Fruit fly (Drosophila melanogaster) whole organism, embryonic: ENCODE results near the gene Crz.
A peak's percentile ranks its signal among the peaks of the same experiment; 100 is the strongest.

Source experiments
- CG10274 ChIP-seq: fragments of 200-800 bp; sonication (Bioruptor generic); optimal IDR thresholded peaks from 3 replicates; lab custom pipeline; 2017; ENCODE audit warnings: missing biosample characterization, mild to moderate bottlenecking, missing genetic modification characterization
- CG10979 ChIP-seq: fragments of 200-800 bp; sonication (Bioruptor generic); optimal IDR thresholded peaks from 2 replicates; lab custom pipeline; 2018; ENCODE audit warnings: missing biosample characterization, mild to moderate bottlenecking, missing genetic modification characterization, moderate library complexity
- CG11504 ChIP-seq: fragments of 200-800 bp; sonication (Bioruptor generic); optimal IDR thresholded peaks from 3 replicates; lab custom pipeline; 2019; ENCODE audit warnings: missing biosample characterization, mild to moderate bottlenecking, missing genetic modification characterization, moderate library complexity
- CG13424 ChIP-seq: fragments of 200-800 bp; sonication (Bioruptor generic); optimal IDR thresholded peaks from 2 replicates; lab custom pipeline; 2019; ENCODE audit warnings: missing biosample characterization, mild to moderate bottlenecking, missing genetic modification characterization, moderate library complexity
- CG15479 ChIP-seq: fragments of 200-800 bp; sonication (Bioruptor generic); optimal IDR thresholded peaks from 3 replicates; lab custom pipeline; 2019; ENCODE audit warnings: missing biosample characterization, mild to moderate bottlenecking, missing genetic modification characterization, moderate library complexity
- CG1602 ChIP-seq: fragments of 200-800 bp; sonication (Bioruptor generic); optimal IDR thresholded peaks from 3 replicates; lab custom pipeline; 2016; ENCODE audit warnings: missing biosample characterization, missing genetic modification characterization
- CG16813 ChIP-seq: fragments of 200-800 bp; sonication (Bioruptor generic); IDR thresholded peaks from 3 replicates; pipeline ENCODE4 v1.3.6; 2022; ENCODE audit warnings: missing biosample characterization, missing genetic modification characterization; ENCODE audit not compliant: partially characterized antibody
- CG17385 ChIP-seq: fragments of 200-800 bp; sonication (Bioruptor generic); optimal IDR thresholded peaks from 3 replicates; lab custom pipeline; 2018; ENCODE audit warnings: missing biosample characterization, mild to moderate bottlenecking, missing genetic modification characterization
- CG1792 ChIP-seq: fragments of 200-800 bp; sonication (Bioruptor generic); optimal IDR thresholded peaks from 2 replicates; lab custom pipeline; 2016; ENCODE audit warnings: missing biosample characterization, missing genetic modification characterization
- CG18262 ChIP-seq: fragments of 200-800 bp; optimal IDR thresholded peaks from 3 replicates; lab custom pipeline; 2019; ENCODE audit warnings: missing biosample characterization, mild to moderate bottlenecking, missing genetic modification characterization, moderate library complexity
- CG2889 ChIP-seq: fragments of 200-800 bp; sonication (Bioruptor generic); IDR thresholded peaks from 3 replicates; pipeline ENCODE4 v1.3.6; 2022; ENCODE audit warnings: missing biosample characterization, missing genetic modification characterization
- CG30403 ChIP-seq: fragments of 200-800 bp; sonication (Bioruptor generic); optimal IDR thresholded peaks from 3 replicates; lab custom pipeline; 2016; ENCODE audit warnings: missing biosample characterization, missing genetic modification characterization
- CG31224 ChIP-seq: fragments of 200-800 bp; sonication (Bioruptor generic); IDR thresholded peaks from 2 replicates; pipeline ENCODE4 v1.3.6; 2022; ENCODE audit warnings: missing biosample characterization, missing genetic modification characterization
- CG32532 ChIP-seq: fragments of 200-800 bp; sonication (Bioruptor generic); IDR thresholded peaks from 2 replicates; pipeline ENCODE4 v1.3.6; 2022; ENCODE audit warnings: missing biosample characterization, missing genetic modification characterization
- CG4282 ChIP-seq: fragments of 200-800 bp; sonication (Bioruptor generic); optimal IDR thresholded peaks from 2 replicates; lab custom pipeline; 2016; ENCODE audit warnings: missing biosample characterization, missing genetic modification characterization
- CG4820 ChIP-seq: fragments of 200-800 bp; sonication (Bioruptor generic); optimal IDR thresholded peaks from 3 replicates; lab custom pipeline; 2016; ENCODE audit warnings: missing biosample characterization, missing genetic modification characterization
- CG5180 ChIP-seq: fragments of 200-800 bp; sonication (Bioruptor generic); optimal IDR thresholded peaks from 3 replicates; lab custom pipeline; 2017; ENCODE audit warnings: missing biosample characterization, missing genetic modification characterization, mild to moderate bottlenecking, moderate library complexity, missing genetic modification reagents
- CG6254 ChIP-seq: fragments of 200-800 bp; sonication (Bioruptor generic); optimal IDR thresholded peaks from 3 replicates; lab custom pipeline; 2017; ENCODE audit warnings: mild to moderate bottlenecking, missing biosample characterization, missing genetic modification reagents, missing genetic modification characterization
- CG6689 ChIP-seq: fragments of 200-800 bp; sonication (Bioruptor generic); IDR thresholded peaks from 2 replicates; pipeline ENCODE4 v1.3.6; 2022; ENCODE audit warnings: missing biosample characterization, missing genetic modification characterization
- CG7372 ChIP-seq: fragments of 200-800 bp; sonication (Bioruptor generic); IDR thresholded peaks from 2 replicates; pipeline ENCODE4 v1.3.6; 2022; ENCODE audit warnings: missing biosample characterization, missing genetic modification characterization
- CG8478 ChIP-seq: fragments of >200 bp; optimal IDR thresholded peaks from 2 replicates; lab custom pipeline; 2018
- CG9817 ChIP-seq: fragments of 200-800 bp; sonication (Bioruptor generic); optimal IDR thresholded peaks from 2 replicates; lab custom pipeline; 2018; ENCODE audit warnings: missing biosample characterization, mild to moderate bottlenecking, missing genetic modification characterization, moderate library complexity
- Eip74EF ChIP-seq, 2 experiments: fragments of 200-800 bp in 1 of 2; fragments of >200 bp in 1 of 2; sonication (Bioruptor generic) in 1 of 2; optimal IDR thresholded peaks; 2 replicates each; lab custom pipeline; 2017 to 2019; ENCODE audit warnings: missing biosample characterization in 2 of 2, missing genetic modification characterization in 2 of 2, mild to moderate bottlenecking in 1 of 2, moderate library complexity in 1 of 2
- Ets97D ChIP-seq: fragments of 200-800 bp; sonication (Bioruptor generic); optimal IDR thresholded peaks from 3 replicates; lab custom pipeline; 2016; ENCODE audit warnings: missing biosample characterization, missing genetic modification characterization
- Fer3 ChIP-seq: fragments of 200-800 bp; sonication (Bioruptor generic); optimal IDR thresholded peaks from 2 replicates; lab custom pipeline; 2018; ENCODE audit warnings: missing biosample characterization, mild to moderate bottlenecking, missing genetic modification characterization, moderate library complexity
- Lpt ChIP-seq: fragments of >200 bp; optimal IDR thresholded peaks from 2 replicates; lab custom pipeline; 2018; ENCODE audit warnings: missing biosample characterization, missing genetic modification characterization
- Optix ChIP-seq: fragments of 200-800 bp; sonication (Bioruptor generic); IDR thresholded peaks from 3 replicates; pipeline ENCODE4 v1.3.6; 2022; ENCODE audit warnings: missing biosample characterization, missing genetic modification characterization
- Poxn ChIP-seq: fragments of 200-800 bp; sonication (Bioruptor generic); IDR thresholded peaks from 2 replicates; pipeline ENCODE4 v1.3.6; 2022; ENCODE audit warnings: missing biosample characterization, missing genetic modification characterization
- Sox100B ChIP-seq: fragments of 200-800 bp; sonication (Bioruptor generic); optimal IDR thresholded peaks from 3 replicates; lab custom pipeline; 2018; ENCODE audit warnings: missing biosample characterization, mild to moderate bottlenecking, missing genetic modification characterization
- Ssrp ChIP-seq: fragments of 200-800 bp; sonication (Bioruptor generic); optimal IDR thresholded peaks from 2 replicates; lab custom pipeline; 2018; ENCODE audit warnings: missing biosample characterization, mild to moderate bottlenecking, missing genetic modification characterization, moderate library complexity
- bab2 ChIP-seq: fragments of 200-800 bp; sonication (Bioruptor generic); optimal IDR thresholded peaks from 2 replicates; lab custom pipeline; 2016; ENCODE audit warnings: missing biosample characterization, missing genetic modification characterization
- bsh ChIP-seq, 2 experiments: fragments of 200-800 bp; sonication (Bioruptor generic); optimal IDR thresholded peaks; 2 replicates each; lab custom pipeline; 2017 to 2018; ENCODE audit warnings: mild to moderate bottlenecking in 2 of 2, missing biosample characterization in 2 of 2, missing genetic modification characterization in 2 of 2, moderate library complexity in 1 of 2
- crp ChIP-seq, 2 experiments: fragments of 200-800 bp; sonication (Bioruptor generic); optimal IDR thresholded peaks; 2 replicates in 1 of 2; 3 replicates in 1 of 2; lab custom pipeline; 2017; ENCODE audit warnings: missing biosample characterization in 2 of 2, missing genetic modification characterization in 2 of 2, mild to moderate bottlenecking in 1 of 2, moderate library complexity in 1 of 2
- dati ChIP-seq: fragments of 200-800 bp; sonication (Bioruptor generic); IDR thresholded peaks from 2 replicates; pipeline ENCODE4 v1.3.6; 2022; ENCODE audit warnings: missing biosample characterization, missing genetic modification characterization
- dmrt11E ChIP-seq: fragments of 200-800 bp; sonication (Bioruptor generic); optimal IDR thresholded peaks from 3 replicates; lab custom pipeline; 2018; ENCODE audit warnings: missing biosample characterization, mild to moderate bottlenecking, missing genetic modification characterization, moderate library complexity
- grau ChIP-seq: fragments of 200-800 bp; optimal IDR thresholded peaks from 3 replicates; lab custom pipeline; 2019; ENCODE audit warnings: missing biosample characterization, mild to moderate bottlenecking, missing genetic modification characterization, moderate library complexity
- grn ChIP-seq: fragments of 200-800 bp; sonication (Bioruptor generic); optimal IDR thresholded peaks from 3 replicates; lab custom pipeline; 2017; ENCODE audit warnings: missing biosample characterization, missing genetic modification characterization
- gro ChIP-seq: fragments of 200-800 bp; sonication (Bioruptor generic); optimal IDR thresholded peaks from 2 replicates; lab custom pipeline; 2016; ENCODE audit warnings: missing biosample characterization, missing genetic modification characterization
- hkb ChIP-seq, 2 experiments: fragments of 200-800 bp in 1 of 2; fragments of >200 bp in 1 of 2; sonication (Bioruptor generic) in 1 of 2; IDR thresholded peaks in 1 of 2; optimal IDR thresholded peaks in 1 of 2; 2 replicates each; pipeline versions ENCODE4 v1.3.6 to Lab custom; 2017 to 2022; ENCODE audit warnings: missing biosample characterization in 1 of 2, missing genetic modification characterization in 1 of 2
- inv ChIP-seq: fragments of 200-800 bp; sonication (Bioruptor generic); IDR thresholded peaks from 2 replicates; pipeline ENCODE4 v1.3.6; 2022; ENCODE audit warnings: missing biosample characterization, missing genetic modification characterization; ENCODE audit not compliant: partially characterized antibody
- klu ChIP-seq: fragments of 200-800 bp; sonication (Bioruptor generic); IDR thresholded peaks from 2 replicates; pipeline ENCODE4 v1.3.6; 2022; ENCODE audit warnings: missing biosample characterization, missing genetic modification characterization
- lab ChIP-seq: fragments of 200-800 bp; sonication (Bioruptor generic); optimal IDR thresholded peaks from 3 replicates; lab custom pipeline; 2017; ENCODE audit warnings: missing biosample characterization, missing genetic modification characterization, mild to moderate bottlenecking, moderate library complexity, missing genetic modification reagents
- lmd ChIP-seq: fragments of 200-800 bp; sonication (Bioruptor generic); IDR thresholded peaks from 2 replicates; pipeline ENCODE4 v1.3.6; 2022; ENCODE audit warnings: missing biosample characterization, missing genetic modification characterization
- maf-S ChIP-seq: fragments of 200-800 bp; sonication (Bioruptor generic); optimal IDR thresholded peaks from 2 replicates; lab custom pipeline; 2016; ENCODE audit warnings: missing biosample characterization, missing genetic modification characterization
- nerfin-2 ChIP-seq: fragments of 200-800 bp; sonication (Bioruptor generic); IDR thresholded peaks from 2 replicates; pipeline ENCODE4 v1.3.6; 2022; ENCODE audit warnings: missing biosample characterization, missing genetic modification characterization; ENCODE audit not compliant: partially characterized antibody
- pfk ChIP-seq: fragments of 200-800 bp; sonication (Bioruptor generic); optimal IDR thresholded peaks from 2 replicates; lab custom pipeline; 2018; ENCODE audit warnings: missing biosample characterization, mild to moderate bottlenecking, missing genetic modification characterization, moderate library complexity
- pho ChIP-seq: fragments of 200-800 bp; sonication (Bioruptor generic); optimal IDR thresholded peaks from 2 replicates; lab custom pipeline; 2016; ENCODE audit warnings: missing biosample characterization, missing genetic modification characterization
- sim ChIP-seq: fragments of 200-800 bp; sonication (Bioruptor generic); IDR thresholded peaks from 2 replicates; pipeline ENCODE4 v1.3.6; 2022; ENCODE audit warnings: missing biosample characterization, missing genetic modification characterization
- sisA ChIP-seq: fragments of 200-800 bp; sonication (Bioruptor generic); IDR thresholded peaks from 2 replicates; pipeline ENCODE4 v1.3.6; 2022; ENCODE audit warnings: missing biosample characterization, missing genetic modification characterization
- unc-4 ChIP-seq: fragments of 200-800 bp; sonication (Bioruptor generic); IDR thresholded peaks from 2 replicates; pipeline ENCODE4 v1.3.6; 2022; ENCODE audit warnings: missing biosample characterization, missing genetic modification characterization; ENCODE audit not compliant: partially characterized antibody

Crz gene

dm6 chr3R:14291431-14291830 is 23.2 kb upstream of the Crz start (continued):
- TF ChIP-seq CG1602 (no peak), Sox100B (GFP tag; lab: Kevin White, UChicago) (no peak), CG5180 (GFP tag; lab: Kevin White, UChicago) (peak; percentile 6), sim (GFP tag; lab: Robert Waterston, UW) (no peak), hkb (optimal IDR thresholded peaks at IDR 0.05; lab: Kevin White, UChicago) (no peak), hkb (GFP tag; IDR thresholded peaks at IDR 0.05; lab: Robert Waterston, UW) (0 out of 2 replicates have a peak, but pooled peaks have one; percentile 39), grau (tag; lab: Kevin White, UChicago) (peak; percentile 32), CG9817 (no peak), bsh (GFP tag; optimal IDR thresholded peaks at IDR 0.05; lab: Kevin White, UChicago) (peak; percentile 19 to 72), crp (GFP tag; optimal IDR thresholded peaks at IDR 0.05; lab: Kevin White, UChicago) (no peak), CG15479 (GFP tag; lab: Kevin White, UChicago) (no peak), CG18262 (tag; lab: Kevin White, UChicago) (peak; percentile 1), Lpt (no peak), bab2 (GFP tag; lab: Kevin White, UChicago) (no peak), pfk (GFP tag; lab: Kevin White, UChicago) (no peak), Poxn (no peak), Ets97D (GFP tag; lab: Kevin White, UChicago) (no peak), CG17385 (GFP tag; lab: Kevin White, UChicago) (peak; percentile 3), CG6689 (GFP tag; lab: Robert Waterston, UW) (no peak), CG4282 (GFP tag; lab: Kevin White, UChicago) (no peak), CG8478 (lab: Kevin White, UChicago) (no peak), CG30403 (GFP tag; lab: Kevin White, UChicago) (peak; percentile 7), maf-S (GFP tag; lab: Kevin White, UChicago) (no peak), CG32532 (GFP tag; lab: Robert Waterston, UW) (no peak), gro (GFP tag; lab: Kevin White, UChicago) (no peak), Eip74EF (GFP tag; optimal IDR thresholded peaks at IDR 0.05; lab: Kevin White, UChicago) (peak in 1 of 2 experiments; percentile 22), CG4820 (GFP tag; lab: Kevin White, UChicago) (no peak), CG10979 (tag; lab: Kevin White, UChicago) (peak; percentile 16), CG6254 (GFP tag; lab: Kevin White, UChicago) (no peak), grn (GFP tag; lab: Kevin White, UChicago) (no peak), klu (GFP tag; lab: Robert Waterston, UW) (no peak), CG2889 (GFP tag; lab: Robert Waterston, UW) (no peak), CG31224 (GFP tag; lab: Robert Waterston, UW) (no peak), CG7372 (GFP tag; lab: Robert Waterston, UW) (no peak), Fer3 (tag; lab: Kevin White, UChicago) (peak; percentile 7), nerfin-2 (GFP tag; lab: Robert Waterston, UW) (no peak), CG10274 (no peak), Optix (GFP tag; lab: Robert Waterston, UW) (no peak), inv (GFP tag; lab: Robert Waterston, UW) (no peak), dmrt11E (tag; lab: Kevin White, UChicago) (no peak), CG16813 (GFP tag; lab: Robert Waterston, UW) (no peak), CG1792 (GFP tag; lab: Kevin White, UChicago) (no peak), dati (GFP tag; lab: Robert Waterston, UW) (no peak), pho (GFP tag; lab: Kevin White, UChicago) (no peak), CG13424 (tag; lab: Kevin White, UChicago) (peak; percentile 17), unc-4 (GFP tag; lab: Robert Waterston, UW) (no peak), lab (GFP tag; lab: Kevin White, UChicago) (peak; percentile 16), Ssrp (tag; lab: Kevin White, UChicago) (peak; percentile 22), CG11504 (tag; lab: Kevin White, UChicago) (peak; percentile 54), lmd (peak; percentile 22; the same call in 1 of the 2 replicates), sisA (GFP tag; lab: Robert Waterston, UW) (no peak)
